Fruit fly (Drosophila melanogaster) ovary, adult (tissue): Measurements from ENCODE around the gene mbc.

Source experiments
- CG17801 ChIP-seq: fragments of 200-800 bp; optimal IDR thresholded peaks from 2 replicates; lab custom pipeline; 2019; ENCODE audit warnings: missing biosample characterization, mild to moderate bottlenecking, missing genetic modification characterization, moderate library complexity; ENCODE audit not compliant: partially characterized antibody

Gene mbc

DNA sequence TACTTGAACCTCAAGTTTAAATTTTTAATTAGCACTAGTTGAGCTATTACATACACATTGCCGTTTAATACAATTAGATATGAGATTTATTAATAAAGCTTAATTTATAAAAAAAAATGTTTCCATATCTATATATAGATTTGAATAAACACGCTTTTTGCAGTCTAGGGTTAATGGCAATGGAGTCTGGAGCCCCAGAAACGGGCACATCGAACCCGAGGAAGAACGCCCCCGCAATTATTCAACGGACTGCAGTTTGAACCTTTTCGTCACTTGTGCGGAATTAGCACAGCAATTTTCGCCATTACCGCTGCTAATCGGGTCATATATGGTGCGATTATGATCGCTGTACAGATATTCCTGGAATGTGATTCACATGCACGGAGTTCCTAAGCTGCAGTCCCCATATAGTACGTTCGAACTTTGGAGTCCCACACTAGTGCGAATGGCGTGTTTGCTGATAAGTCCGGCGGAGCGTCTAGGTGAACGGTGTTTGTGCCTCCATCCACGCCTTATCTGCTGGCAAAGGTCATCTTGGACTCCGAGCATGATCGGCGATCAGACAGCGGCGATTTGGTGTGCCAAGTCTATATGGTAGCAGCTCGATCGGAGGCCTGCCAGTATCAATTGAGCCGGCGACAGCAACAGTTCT lies 17.8 kb upstream of the mbc start, which contains the start of gene Lsd-1:
Gene Lsd-1, plus strand, starts transcription at position 236 of the 652 bp plus-strand sequence.
- TF ChIP-seq CG17801 (GFP tag; lab: Kevin White, UChicago), result no peak

DNA sequence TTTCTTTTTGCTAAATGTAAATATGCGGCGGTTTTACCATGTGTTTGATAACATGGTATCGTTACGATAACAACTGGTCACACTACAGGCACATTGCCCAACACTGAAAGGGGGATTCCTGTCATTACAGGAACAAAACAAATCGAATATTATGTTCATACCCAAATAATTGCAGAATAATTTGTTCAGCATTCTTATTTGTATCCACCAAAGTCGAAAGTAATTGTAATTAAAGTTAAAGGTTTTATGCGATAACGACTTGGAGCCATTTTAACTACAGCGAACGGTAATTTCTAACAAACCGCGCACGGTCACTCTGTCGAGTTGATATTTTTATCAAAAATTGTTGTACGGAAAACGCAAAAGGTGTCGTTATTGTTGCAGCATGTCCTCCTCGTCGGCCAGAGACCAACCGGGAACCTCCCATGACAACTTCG lies 14.1 kb upstream of the mbc start, which contains the start of the genes CG10214 and CG10375:
Gene CG10214, minus strand, starts transcription at position 72 of the 437 bp plus-strand sequence.
Gene CG10375, plus strand, starts transcription at position 296 of the 437 bp plus-strand sequence.
- peak; percentile 64 for TF ChIP-seq CG17801 (GFP tag; lab: Kevin White, UChicago)

DNA sequence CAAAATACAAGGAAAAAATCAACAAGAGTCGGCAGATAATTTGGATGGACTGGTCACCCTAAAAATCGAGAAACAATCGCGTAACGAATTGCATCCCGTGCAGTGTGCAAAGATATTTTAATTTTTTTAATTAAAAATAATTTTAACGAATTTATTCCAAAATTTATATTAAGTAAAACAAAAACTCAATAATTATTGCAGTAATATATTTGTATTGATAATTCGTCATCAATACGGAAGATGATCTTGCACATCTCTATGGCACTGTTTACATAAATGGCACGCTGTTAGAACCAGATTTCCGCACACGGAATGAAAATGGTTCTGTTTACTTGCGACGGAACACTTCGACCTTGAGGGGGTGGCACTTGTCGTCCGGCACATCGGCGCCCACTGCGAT lies 8.8 kb upstream of the mbc start, which contains the start of gene tst:
Gene tst, minus strand, starts transcription at position 52 of the 400 bp plus-strand sequence.
- peak; percentile 94 for TF ChIP-seq CG17801 (GFP tag; lab: Kevin White, UChicago)

DNA sequence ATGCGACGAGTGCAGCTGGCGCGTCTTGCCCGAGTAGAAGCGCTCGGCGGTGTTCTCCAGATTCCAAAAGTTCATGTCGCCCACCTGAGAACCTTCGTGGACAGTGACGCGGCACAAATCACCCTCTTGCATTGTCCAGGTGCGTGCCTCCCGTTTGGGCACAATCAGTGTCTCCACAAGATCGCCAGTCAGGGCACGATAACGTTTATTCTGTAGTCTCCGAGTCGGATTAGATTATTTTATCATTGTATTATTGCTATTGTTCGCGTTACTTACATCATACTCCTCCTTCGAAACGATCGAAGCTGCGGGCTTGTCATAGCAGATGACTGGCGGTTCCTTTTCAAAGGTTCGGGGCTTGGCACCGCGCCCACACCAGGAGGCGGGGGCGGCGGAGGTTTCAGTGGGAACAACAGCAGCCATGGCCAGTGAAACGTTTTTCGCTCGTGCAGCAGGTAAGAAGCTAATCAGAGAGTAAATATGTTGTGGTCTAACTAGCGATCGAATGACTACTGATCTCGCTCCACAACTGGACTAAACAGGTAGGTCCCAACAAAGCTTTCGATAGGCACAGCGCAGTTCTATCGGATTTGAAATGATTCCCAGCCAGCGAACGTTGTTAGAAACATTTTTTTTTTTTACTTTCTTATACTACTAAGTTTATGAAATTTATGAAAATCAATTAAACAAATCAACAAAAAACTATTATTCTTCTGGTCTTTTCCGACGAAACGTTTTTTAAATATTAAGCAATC lies 7.8 kb upstream of the mbc start, which contains the start of gene CG10208:
Gene CG10208, minus strand, starts transcription at position 518 of the 755 bp plus-strand sequence.
- no peak for TF ChIP-seq CG17801 (GFP tag; lab: Kevin White, UChicago)

DNA sequence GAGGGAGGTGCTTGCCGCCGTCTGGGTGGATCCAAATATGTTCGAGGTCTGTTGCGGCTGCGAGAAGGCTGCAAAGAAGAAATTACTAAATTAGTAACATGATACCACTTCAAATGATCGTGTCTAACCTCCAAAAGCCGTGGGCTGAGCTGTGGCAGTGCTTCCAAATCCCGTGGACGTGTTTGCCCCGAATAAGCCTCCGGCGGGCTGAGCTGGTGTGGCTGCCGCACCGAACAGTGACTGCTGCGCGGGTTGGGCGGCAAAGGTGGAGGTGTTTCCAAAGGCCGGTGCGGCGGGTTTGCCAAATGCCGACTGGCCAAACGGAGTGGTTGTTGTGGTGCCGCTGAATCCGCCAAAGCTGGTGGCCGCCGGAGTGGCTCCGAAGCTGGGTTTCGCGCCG lies 808 bp upstream of the mbc start:
- no peak for TF ChIP-seq CG17801 (GFP tag; lab: Kevin White, UChicago)

DNA sequence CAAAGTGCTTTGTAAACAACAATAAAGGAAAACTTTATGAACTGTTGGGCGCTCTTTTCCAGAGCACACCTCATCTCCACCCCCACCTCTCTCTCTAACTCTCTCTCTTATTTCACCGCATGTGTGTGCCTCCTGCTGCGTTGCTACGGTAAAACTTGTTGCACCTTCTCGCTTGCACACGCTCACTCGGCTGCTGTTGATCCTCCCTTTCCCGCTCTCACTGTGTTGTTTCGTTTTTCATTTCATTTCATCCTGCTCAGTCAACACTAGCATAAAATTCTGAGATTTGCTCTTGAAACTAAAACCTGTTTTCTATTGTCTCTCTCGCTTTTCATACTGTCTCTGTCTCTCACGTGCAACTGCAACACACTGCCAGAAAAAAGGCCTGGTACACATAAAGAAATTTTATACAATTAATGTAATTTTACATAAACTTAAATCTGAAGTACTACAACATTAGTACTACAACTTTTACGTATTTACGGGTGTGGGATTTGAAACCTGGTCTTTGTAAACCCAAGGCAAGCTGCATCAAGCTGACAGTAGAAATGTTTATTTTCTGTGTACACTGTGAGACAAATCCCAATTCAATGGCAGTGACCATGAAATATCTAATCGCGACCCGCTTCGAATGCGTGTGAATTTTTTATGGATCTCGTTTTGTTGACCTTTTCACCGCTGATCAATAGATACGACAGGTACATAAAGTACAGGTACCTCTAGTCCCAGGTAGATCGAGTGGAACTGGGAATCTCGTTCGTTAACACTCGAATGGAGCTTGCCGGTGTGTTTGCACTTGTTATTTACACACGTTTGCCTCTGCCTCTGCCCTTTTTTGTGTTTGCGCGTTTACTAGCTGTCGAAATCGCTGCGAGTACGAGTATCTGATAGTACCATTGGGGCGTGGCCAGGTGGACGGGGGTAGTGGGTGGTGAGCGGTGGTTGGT lies 1.2 kb downstream of the mbc start:
- TF ChIP-seq CG17801 (GFP tag; lab: Kevin White, UChicago), result no peak

DNA sequence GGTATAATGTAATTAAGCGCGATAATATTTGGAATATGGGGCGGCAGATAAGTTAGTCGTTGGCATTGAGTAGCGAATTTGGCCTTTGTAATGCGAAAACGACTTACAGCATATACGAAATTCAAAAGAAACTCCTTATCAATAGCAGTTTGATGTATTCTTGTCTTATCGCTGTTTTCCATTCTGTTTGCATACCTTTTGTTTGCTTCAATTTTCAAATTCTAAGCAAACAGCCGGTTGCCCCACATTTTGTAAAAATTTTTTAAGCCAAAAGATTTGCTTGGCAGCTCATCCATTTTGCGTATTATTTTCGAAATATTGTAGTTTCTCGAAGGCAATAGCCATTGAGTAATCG lies 1.8 kb downstream of the mbc start:
- TF ChIP-seq CG17801 (GFP tag; lab: Kevin White, UChicago), result no peak

DNA sequence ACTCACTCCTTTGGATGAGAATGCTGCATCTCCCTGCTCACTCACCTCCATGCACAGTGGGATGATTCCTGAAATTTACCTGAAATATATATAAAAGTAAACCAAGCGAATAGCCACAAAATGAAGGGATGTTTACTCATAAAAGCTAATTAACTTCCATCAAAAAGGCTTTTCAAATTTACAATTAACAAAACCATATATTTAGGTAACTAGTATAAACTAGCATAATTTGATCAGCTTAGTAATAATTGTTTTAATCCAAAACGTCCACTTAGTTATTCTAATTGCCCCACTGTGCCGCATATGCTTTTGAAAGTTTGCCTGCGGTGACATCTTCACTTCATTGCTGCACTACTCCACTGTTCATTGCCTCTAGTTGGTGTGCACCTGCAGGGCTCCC lies 2.4 kb downstream of the mbc start:
- TF ChIP-seq CG17801 (GFP tag; lab: Kevin White, UChicago), result no peak

DNA sequence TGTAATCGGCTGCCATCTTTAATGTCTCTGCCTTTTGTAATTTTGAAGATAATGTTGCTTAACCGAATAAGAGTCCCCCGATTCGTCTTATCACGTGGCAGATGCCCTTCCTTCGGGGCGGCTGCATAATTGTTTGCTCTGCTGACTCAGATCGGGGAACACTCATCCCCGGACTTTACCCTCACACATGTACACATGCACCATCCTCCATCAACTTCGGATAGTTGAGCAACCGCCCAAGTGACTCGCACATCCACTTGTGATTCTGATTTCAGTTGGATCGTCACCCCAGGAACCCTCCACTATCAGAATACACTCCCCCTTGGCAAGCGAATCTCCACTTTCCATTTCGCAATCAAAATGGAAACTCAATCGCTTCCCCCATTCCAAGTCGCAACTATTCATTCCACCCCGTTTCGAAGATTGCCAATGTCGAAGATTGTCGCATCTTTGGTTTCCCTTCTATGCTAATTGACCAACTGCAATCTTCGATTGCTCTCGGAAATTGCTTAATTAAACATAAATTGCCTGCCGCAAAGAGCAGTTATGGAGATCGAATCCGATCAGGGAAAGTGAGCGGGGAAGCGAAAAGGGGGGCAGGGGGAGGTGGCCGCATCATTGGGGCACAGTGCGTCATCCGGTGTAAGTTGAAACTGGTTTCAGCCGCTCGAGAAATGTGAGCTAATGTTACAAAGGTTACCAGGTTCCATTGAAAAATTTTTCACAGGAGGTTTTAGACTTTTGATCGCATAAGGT lies 3.5 kb downstream of the mbc start:
- no peak for TF ChIP-seq CG17801 (GFP tag; lab: Kevin White, UChicago)

DNA sequence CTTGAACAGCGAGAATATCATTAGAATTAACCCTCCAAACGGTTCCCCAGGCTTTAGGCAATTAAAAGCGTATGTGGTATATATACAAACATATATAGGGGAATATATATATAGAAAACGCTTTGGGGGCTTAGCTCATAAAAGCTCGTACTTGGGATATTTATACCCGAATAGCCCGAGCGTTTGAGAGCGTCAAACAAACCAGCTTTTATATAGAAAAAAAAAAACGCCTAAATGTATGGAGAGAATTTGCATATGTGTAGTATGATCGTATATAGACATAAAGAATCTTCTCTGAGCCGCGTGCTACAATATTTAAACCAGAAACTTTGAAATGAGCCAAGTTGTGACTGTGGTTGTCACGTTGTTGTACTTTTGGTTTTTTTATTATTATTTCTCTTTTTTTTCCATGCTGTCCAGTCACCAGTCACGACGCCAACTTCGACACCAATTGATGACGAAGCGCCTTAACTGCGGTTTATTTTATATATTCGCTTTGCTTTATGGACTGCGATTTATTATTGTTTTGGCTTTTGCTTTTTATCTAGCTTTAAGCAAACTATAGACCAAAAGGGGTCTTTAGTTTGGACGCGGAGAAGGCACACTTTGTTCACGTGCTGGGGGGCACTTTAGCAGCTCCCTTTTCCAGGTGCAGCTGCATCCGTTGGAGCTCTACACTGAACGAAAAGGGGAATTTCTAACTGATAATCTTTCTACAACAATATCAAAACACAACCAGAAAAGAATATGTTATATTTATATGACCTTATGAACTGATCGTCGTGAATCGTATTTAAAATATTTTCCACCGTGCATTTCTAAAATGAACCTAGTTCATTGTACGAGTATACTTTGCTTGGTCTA lies 5.4 kb downstream of the mbc start:
- TF ChIP-seq CG17801 (GFP tag; lab: Kevin White, UChicago), result peak; percentile 77

DNA sequence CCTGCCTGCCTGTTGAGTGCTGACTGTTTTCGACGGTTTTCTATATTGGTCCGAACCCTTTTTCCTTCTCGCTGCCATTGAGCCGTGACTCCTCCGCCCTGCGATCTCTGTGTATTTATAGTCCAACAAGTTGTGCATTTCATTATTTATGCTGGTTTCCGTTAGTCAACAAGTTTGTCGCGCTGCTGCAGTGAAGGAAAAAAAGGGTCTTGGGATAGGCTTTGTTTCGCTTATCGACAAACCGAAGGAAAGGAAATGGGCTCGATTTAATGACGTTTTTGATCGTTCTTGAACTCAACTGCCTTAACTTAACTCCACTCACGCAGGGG lies 6.0 kb downstream of the mbc start:
- TF ChIP-seq CG17801 (GFP tag; lab: Kevin White, UChicago), result no peak

DNA sequence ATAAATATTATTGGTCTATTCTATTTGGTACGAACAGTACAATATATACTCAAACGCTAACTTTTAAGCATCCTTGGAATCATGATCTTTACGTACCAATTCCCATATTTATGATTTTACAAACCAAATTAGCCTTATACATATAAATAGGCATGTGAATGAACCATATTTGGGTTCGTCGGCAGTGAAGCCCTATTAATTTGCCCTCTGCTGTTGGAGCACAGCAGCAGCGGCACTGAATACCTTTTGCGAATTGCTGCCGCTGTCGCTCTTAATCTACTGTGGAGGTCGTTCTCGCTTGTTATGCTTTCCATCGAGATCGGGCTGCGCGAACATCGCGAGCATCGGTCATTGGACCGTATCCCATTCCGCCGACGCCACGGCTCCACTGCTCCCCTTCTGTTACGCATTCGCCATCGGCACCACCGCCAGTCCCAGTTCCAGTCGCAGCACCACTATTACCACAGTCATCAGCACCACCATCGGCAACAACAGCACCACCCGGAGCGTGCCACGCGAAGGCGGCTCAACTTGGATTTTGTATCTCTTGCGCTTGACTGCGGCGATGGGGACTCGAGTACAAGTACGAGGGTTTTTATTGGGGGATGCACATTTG lies 6.9 kb downstream of the mbc start:
- TF ChIP-seq CG17801 (GFP tag; lab: Kevin White, UChicago), result no peak

DNA sequence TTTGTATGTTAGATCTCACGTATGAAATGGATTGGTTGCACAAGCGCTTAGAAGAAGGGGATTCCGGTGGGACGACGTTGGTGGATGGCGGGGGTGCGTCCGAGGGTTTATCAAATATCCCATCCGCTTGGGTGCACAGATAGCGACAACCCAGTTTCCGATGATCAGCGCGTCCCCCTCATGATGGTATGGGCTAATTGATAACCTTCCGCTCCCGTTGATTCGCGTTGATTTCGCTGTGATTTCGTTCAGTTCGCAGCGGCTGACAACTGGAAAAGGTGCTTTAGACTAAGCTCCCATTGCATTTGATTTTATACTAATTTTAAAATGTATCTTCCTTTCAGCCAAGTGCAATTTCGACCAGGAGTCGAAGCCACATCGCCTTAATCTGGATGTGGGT lies 8.0 kb downstream of the mbc start:
- TF ChIP-seq CG17801 (GFP tag; lab: Kevin White, UChicago), result no peak
